Fruit fly (Drosophila melanogaster) whole organism, embryonic: ENCODE data around the gene CG15375.

ENCODE experiments used
- CG10543 ChIP-seq: fragments of 200-800 bp; sonication (Bioruptor generic); optimal IDR thresholded peaks from 3 replicates; lab custom pipeline; 2017; ENCODE audit warnings: missing biosample characterization, mild to moderate bottlenecking, missing genetic modification characterization, moderate library complexity
- CG11456 ChIP-seq: fragments of 200-800 bp; sonication (Bioruptor generic); IDR thresholded peaks from 3 replicates; pipeline ENCODE4 v1.3.6; 2022; ENCODE audit warnings: missing biosample characterization, missing genetic modification characterization
- CG11560 ChIP-seq: fragments of 200-800 bp; sonication (Bioruptor generic); IDR thresholded peaks from 3 replicates; pipeline ENCODE4 v1.3.6; 2022; ENCODE audit warnings: missing biosample characterization, missing genetic modification characterization
- CG1233 ChIP-seq: fragments of 200-800 bp; sonication (Bioruptor generic); optimal IDR thresholded peaks from 4 replicates; lab custom pipeline; 2018; ENCODE audit warnings: missing biosample characterization, mild to moderate bottlenecking, missing genetic modification characterization
- CG13123 ChIP-seq: fragments of 200-800 bp; sonication (Bioruptor generic); optimal IDR thresholded peaks from 2 replicates; lab custom pipeline; 2016; ENCODE audit warnings: missing biosample characterization, missing genetic modification characterization
- CG14014 ChIP-seq: fragments of 200-800 bp; sonication (Bioruptor generic); IDR thresholded peaks from 2 replicates; pipeline ENCODE4 v1.3.6; 2022; ENCODE audit warnings: missing biosample characterization, missing genetic modification characterization
- CG2875 ChIP-seq: fragments of 200-800 bp; sonication (Bioruptor generic); optimal IDR thresholded peaks from 2 replicates; lab custom pipeline; 2017; ENCODE audit warnings: missing biosample characterization, mild to moderate bottlenecking, missing genetic modification characterization, missing genetic modification reagents
- CG9727 ChIP-seq: fragments of 200-800 bp; sonication (Bioruptor generic); optimal IDR thresholded peaks from 3 replicates; lab custom pipeline; 2017; ENCODE audit warnings: missing biosample characterization, mild to moderate bottlenecking, missing genetic modification characterization
- Dp ChIP-seq: fragments of 200-800 bp; sonication (Bioruptor generic); optimal IDR thresholded peaks from 2 replicates; lab custom pipeline; 2018; ENCODE audit warnings: missing biosample characterization, mild to moderate bottlenecking, missing genetic modification characterization, moderate library complexity
- NFAT ChIP-seq: fragments of 200-800 bp; sonication (Bioruptor generic); IDR thresholded peaks from 2 replicates; pipeline ENCODE4 v1.3.6; 2022; ENCODE audit warnings: missing biosample characterization, missing genetic modification characterization
- Rfx ChIP-seq: fragments of 200-800 bp; sonication (Bioruptor generic); IDR thresholded peaks from 2 replicates; pipeline ENCODE4 v1.3.6; 2022; ENCODE audit warnings: missing biosample characterization, missing genetic modification characterization
- gem ChIP-seq: fragments of 200-800 bp; sonication (Bioruptor generic); optimal IDR thresholded peaks from 2 replicates; lab custom pipeline; 2019; ENCODE audit warnings: missing biosample characterization, mild to moderate bottlenecking, missing genetic modification characterization, moderate library complexity
- hth ChIP-seq: fragments of >200 bp; optimal IDR thresholded peaks from 2 replicates; lab custom pipeline; 2017; ENCODE audit warnings: inconsistent platforms
- trem ChIP-seq: fragments of 200-800 bp; optimal IDR thresholded peaks from 3 replicates; lab custom pipeline; 2019; ENCODE audit warnings: missing biosample characterization, mild to moderate bottlenecking, missing genetic modification characterization, moderate library complexity

DNA sequence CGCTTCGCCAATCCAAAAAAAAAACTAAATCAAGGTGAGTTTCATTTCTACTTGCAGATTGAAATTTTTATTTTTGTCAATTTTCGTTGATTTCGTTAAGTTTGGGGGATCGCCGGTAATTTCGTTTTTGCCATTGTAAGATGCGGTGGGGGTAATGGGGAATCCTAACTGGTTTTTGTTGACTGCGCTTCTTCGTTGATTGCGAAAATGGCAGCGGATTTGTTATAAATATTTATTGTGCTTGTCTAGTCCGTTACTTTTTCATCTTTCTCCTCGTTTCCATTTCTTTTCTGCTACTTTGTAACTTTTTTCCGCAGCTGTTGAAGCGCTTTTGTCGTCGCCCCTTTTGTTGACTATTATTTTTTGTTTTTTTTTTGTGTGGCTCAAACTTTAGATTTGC, 5.1 kb downstream of the CG15375 start:
- no peak for TF ChIP-seq Dp (GFP tag; lab: Kevin White, UChicago)
- TF ChIP-seq NFAT, result no peak
- TF ChIP-seq trem (tag; lab: Kevin White, UChicago), result no peak
- no peak for TF ChIP-seq CG2875 (GFP tag; lab: Kevin White, UChicago)
- TF ChIP-seq Rfx (GFP tag; lab: Robert Waterston, UW), result no peak
- no peak for TF ChIP-seq CG11456 (GFP tag; lab: Robert Waterston, UW)
- TF ChIP-seq CG1233, result no peak
- no peak for TF ChIP-seq CG9727 (GFP tag; lab: Kevin White, UChicago)
- no peak for TF ChIP-seq CG11560 (tag; lab: Robert Waterston, UW)
- TF ChIP-seq CG13123 (GFP tag; lab: Kevin White, UChicago), result no peak
- TF ChIP-seq gem (tag; lab: Kevin White, UChicago), result no peak
- no peak for TF ChIP-seq CG14014 (GFP tag; lab: Robert Waterston, UW)
- no peak for TF ChIP-seq CG10543 (GFP tag; lab: Kevin White, UChicago)
- TF ChIP-seq hth, result no peak
